Fruit fly (Drosophila melanogaster) whole organism, prepupa: Measurements from ENCODE around the gene CG11598.

Experiments
- CG11902 ChIP-seq: fragments of 200-800 bp; sonication (Bioruptor generic); optimal IDR thresholded peaks from 3 replicates; lab custom pipeline; 2016; ENCODE audit warnings: missing biosample characterization, missing genetic modification characterization
- CG15336 ChIP-seq: fragments of 200-800 bp; sonication (Bioruptor generic); IDR thresholded peaks from 2 replicates; pipeline ENCODE4 v1.3.6; 2022; ENCODE audit warnings: missing biosample characterization, missing genetic modification characterization
- CG3032 ChIP-seq: fragments of 200-800 bp; optimal IDR thresholded peaks from 2 replicates; lab custom pipeline; 2019; ENCODE audit warnings: missing biosample characterization, mild to moderate bottlenecking, missing genetic modification characterization, moderate library complexity
- CG31627 ChIP-seq: fragments of 200-800 bp; sonication (Bioruptor generic); optimal IDR thresholded peaks from 3 replicates; lab custom pipeline; 2016; ENCODE audit warnings: missing biosample characterization, missing genetic modification characterization
- CG6163 ChIP-seq: fragments of 200-800 bp; sonication (Bioruptor generic); IDR thresholded peaks from 3 replicates; pipeline ENCODE4 v1.3.6; 2022; ENCODE audit warnings: missing biosample characterization, missing genetic modification characterization
- CG7368 ChIP-seq: fragments of 200-800 bp; sonication (Bioruptor generic); optimal IDR thresholded peaks from 3 replicates; lab custom pipeline; 2016; ENCODE audit warnings: missing biosample characterization, missing genetic modification characterization
- CG9139 ChIP-seq: fragments of 200-800 bp; sonication (Bioruptor generic); optimal IDR thresholded peaks from 3 replicates; lab custom pipeline; 2017; ENCODE audit warnings: missing biosample characterization, mild to moderate bottlenecking, missing genetic modification characterization
- Eip93F ChIP-seq: fragments of 200-800 bp; sonication (Bioruptor generic); optimal IDR thresholded peaks from 2 replicates; lab custom pipeline; 2016; ENCODE audit warnings: missing biosample characterization, mild to moderate bottlenecking, missing genetic modification characterization
- Gug ChIP-seq: fragments of 200-800 bp; sonication (Bioruptor generic); IDR thresholded peaks from 2 replicates; pipeline ENCODE4 v1.3.6; 2022; ENCODE audit warnings: missing biosample characterization, missing genetic modification characterization
- Lpt ChIP-seq: fragments of 200-800 bp; sonication (Bioruptor generic); optimal IDR thresholded peaks from 3 replicates; lab custom pipeline; 2016; ENCODE audit warnings: missing biosample characterization, missing genetic modification characterization
- Sox102F ChIP-seq: fragments of 200-800 bp; sonication (Bioruptor generic); optimal IDR thresholded peaks from 2 replicates; lab custom pipeline; 2016; ENCODE audit warnings: missing biosample characterization, mild to moderate bottlenecking, missing genetic modification characterization
- Sox15 ChIP-seq: fragments of 200-800 bp; sonication (Bioruptor generic); optimal IDR thresholded peaks from 3 replicates; lab custom pipeline; 2016; ENCODE audit warnings: missing biosample characterization, missing genetic modification characterization
- achi ChIP-seq: fragments of 200-800 bp; sonication (Bioruptor generic); optimal IDR thresholded peaks from 3 replicates; lab custom pipeline; 2016; ENCODE audit warnings: missing biosample characterization, missing genetic modification characterization
- dsx ChIP-seq: fragments of 200-800 bp; optimal IDR thresholded peaks from 3 replicates; lab custom pipeline; 2019; ENCODE audit warnings: missing biosample characterization, mild to moderate bottlenecking, missing genetic modification characterization, moderate library complexity; ENCODE audit not compliant: poor library complexity, severe bottlenecking
- esn ChIP-seq: fragments of 200-800 bp; sonication (Bioruptor generic); optimal IDR thresholded peaks from 2 replicates; lab custom pipeline; 2016; ENCODE audit warnings: missing biosample characterization, mild to moderate bottlenecking, missing genetic modification characterization, moderate library complexity
- fkh ChIP-seq: fragments of 200-800 bp; sonication (Bioruptor generic); optimal IDR thresholded peaks from 3 replicates; lab custom pipeline; 2017; ENCODE audit warnings: missing biosample characterization, mild to moderate bottlenecking, missing genetic modification characterization, moderate library complexity
- lz ChIP-seq: fragments of 200-800 bp; sonication (Bioruptor generic); optimal IDR thresholded peaks from 3 replicates; lab custom pipeline; 2016; ENCODE audit warnings: missing biosample characterization, missing genetic modification characterization
- ss ChIP-seq, 2 experiments: fragments of 200-800 bp; sonication (Bioruptor generic); optimal IDR thresholded peaks; 2 replicates in 1 of 2; 3 replicates in 1 of 2; lab custom pipeline; 2017 to 2018; ENCODE audit warnings: mild to moderate bottlenecking in 2 of 2, missing biosample characterization in 2 of 2, missing genetic modification characterization in 2 of 2, moderate library complexity in 1 of 2
- svp ChIP-seq: fragments of 200-800 bp; sonication (Bioruptor generic); peaks from one replicate; lab custom pipeline; 2016; ENCODE audit warnings: missing biosample characterization, missing genetic modification characterization

Gene CG11598

dm6 chr3R:12678850-12679249 lies 44.1 kb downstream of the CG11598 start, which contains the start of gene mbo:
TSS of gene mbo (minus strand) at chr3R:12679052.
- TF ChIP-seq CG15336 (GFP tag; lab: Robert Waterston, UW): no peak
- TF ChIP-seq ss (GFP tag; optimal IDR thresholded peaks at IDR 0.05; lab: Kevin White, UChicago): no peak
- no peak for TF ChIP-seq Lpt (GFP tag; lab: Kevin White, UChicago)
- TF ChIP-seq dsx (GFP tag; lab: Kevin White, UChicago): no peak
- TF ChIP-seq Gug: no peak
- TF ChIP-seq achi: no peak
- TF ChIP-seq CG31627: no peak
- no peak for TF ChIP-seq Sox102F (GFP tag; lab: Kevin White, UChicago)
- TF ChIP-seq CG9139 (GFP tag; lab: Kevin White, UChicago): no peak
- no peak for TF ChIP-seq lz

DNA sequence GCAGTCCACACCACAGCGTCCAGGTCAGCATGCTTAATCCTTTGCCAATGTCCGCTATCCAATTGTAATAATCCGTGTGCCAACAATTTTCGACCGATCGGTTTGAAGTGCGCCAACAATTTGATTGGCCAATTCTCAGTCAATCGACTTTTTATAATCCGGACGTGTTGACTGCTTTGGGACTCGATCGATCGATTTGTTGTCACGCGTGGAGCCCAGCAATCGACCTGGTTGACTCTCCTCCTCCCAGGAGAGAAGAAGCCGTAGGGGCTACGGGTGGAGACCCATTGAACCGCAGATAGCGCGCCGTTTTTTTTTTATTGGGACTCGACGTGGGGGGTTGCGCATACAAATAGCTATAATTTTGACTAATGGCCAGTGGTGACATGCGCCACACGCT lies 46.6 kb downstream of the CG11598 start, which contains the start of gene Cyp313a4:
Gene Cyp313a4, minus strand, starts transcription at position 101 of the 400 bp plus-strand sequence.
- TF ChIP-seq svp: peak; percentile 79
- TF ChIP-seq esn (GFP tag; lab: Kevin White, UChicago): no peak

- TF ChIP-seq CG6163 (no peak), CG3032 (tag; lab: Kevin White, UChicago) (no peak), CG7368 (GFP tag; lab: Kevin White, UChicago) (no peak), Sox102F (GFP tag; lab: Kevin White, UChicago) (no peak), CG11902 (GFP tag; lab: Kevin White, UChicago) (no peak), fkh (GFP tag; lab: Kevin White, UChicago) (no peak), Sox15 (GFP tag; lab: Kevin White, UChicago) (no peak), Eip93F (GFP tag; lab: Kevin White, UChicago) (no peak), Gug (no peak), Lpt (GFP tag; lab: Kevin White, UChicago) (no peak)
These were observed 50.6 kb downstream of the CG11598 start for dm6 chr3R:12685290-12685689.
